Fruit fly (Drosophila melanogaster) whole organism, wandering third instar larva: ENCODE results near the gene CG7300.

Experiments
- Abd-B ChIP-seq: fragments of >200 bp; optimal IDR thresholded peaks from 2 replicates; lab custom pipeline; 2017; ENCODE audit warnings: missing biosample characterization, missing genetic modification characterization
- CG32264 ChIP-seq: fragments of 200-800 bp; sonication (Bioruptor generic); optimal IDR thresholded peaks from 2 replicates; lab custom pipeline; 2016; ENCODE audit warnings: missing biosample characterization, missing genetic modification characterization
- CG9705 ChIP-seq: fragments of 200-800 bp; sonication (Bioruptor generic); optimal IDR thresholded peaks from 2 replicates; lab custom pipeline; 2018; ENCODE audit warnings: missing biosample characterization, mild to moderate bottlenecking, missing genetic modification characterization
- CrebA ChIP-seq: fragments of 200-800 bp; sonication (Bioruptor generic); optimal IDR thresholded peaks from 2 replicates; lab custom pipeline; 2016; ENCODE audit warnings: missing biosample characterization, mild to moderate bottlenecking, missing genetic modification characterization, borderline replicate concordance
- Dfd ChIP-seq: fragments of >200 bp; optimal IDR thresholded peaks from 2 replicates; lab custom pipeline; 2017; ENCODE audit warnings: missing biosample characterization, missing genetic modification characterization
- Dif ChIP-seq: fragments of 200-275, 200-300 bp; sonication (Bioruptor generic); optimal IDR thresholded peaks from 2 replicates; lab custom pipeline; 2018; ENCODE audit warnings: missing biosample characterization, missing genetic modification characterization; ENCODE audit not compliant: partially characterized antibody
- GATAd ChIP-seq: sonication (Bioruptor generic); optimal IDR thresholded peaks from 2 replicates; lab custom pipeline; 2016; ENCODE audit warnings: missing biosample characterization, missing genetic modification characterization
- HLH106 ChIP-seq: fragments of 200-800 bp; optimal IDR thresholded peaks from 3 replicates; lab custom pipeline; 2019; ENCODE audit warnings: missing biosample characterization, mild to moderate bottlenecking, missing genetic modification characterization, moderate library complexity
- Hnf4 ChIP-seq: fragments of 200-800 bp; sonication (Bioruptor generic); optimal IDR thresholded peaks from 2 replicates; lab custom pipeline; 2016; ENCODE audit warnings: missing biosample characterization, mild to moderate bottlenecking, missing genetic modification characterization
- Hr78 ChIP-seq: fragments of >200 bp; optimal IDR thresholded peaks from 2 replicates; lab custom pipeline; 2017; ENCODE audit warnings: missing biosample characterization, missing genetic modification characterization
- Hr83 ChIP-seq: fragments of 200-300 bp; sonication (Bioruptor generic); optimal IDR thresholded peaks from 2 replicates; lab custom pipeline; 2016; ENCODE audit warnings: missing biosample characterization, mild to moderate bottlenecking, missing genetic modification characterization, moderate library complexity; ENCODE audit not compliant: poor library complexity, severe bottlenecking
- Jra ChIP-seq: sonication (Bioruptor generic); optimal IDR thresholded peaks from 2 replicates; lab custom pipeline; 2016; ENCODE audit warnings: missing biosample characterization, missing genetic modification characterization
- Mio ChIP-seq: sonication (Bioruptor generic); optimal IDR thresholded peaks from 2 replicates; lab custom pipeline; 2016; ENCODE audit warnings: missing biosample characterization, missing genetic modification characterization
- Myc ChIP-seq: fragments of >200 bp; optimal IDR thresholded peaks from 2 replicates; lab custom pipeline; 2017
- N ChIP-seq: fragments of >200 bp; optimal IDR thresholded peaks from 2 replicates; lab custom pipeline; 2018; ENCODE audit warnings: missing biosample characterization, missing external identifiers, missing genetic modification characterization
- OdsH ChIP-seq: fragments of 200-800 bp; sonication (Bioruptor generic); optimal IDR thresholded peaks from 2 replicates; lab custom pipeline; 2016; ENCODE audit warnings: missing biosample characterization, mild to moderate bottlenecking, missing genetic modification characterization
- Sp1 ChIP-seq: fragments of 200-800 bp; sonication (Bioruptor generic); optimal IDR thresholded peaks from 3 replicates; lab custom pipeline; 2019; ENCODE audit warnings: missing biosample characterization, mild to moderate bottlenecking, missing genetic modification characterization, moderate library complexity
- Vsx2 ChIP-seq: fragments of 200-300, 225-300 bp; sonication (Bioruptor generic); optimal IDR thresholded peaks from 2 replicates; lab custom pipeline; 2018; ENCODE audit warnings: missing biosample characterization, missing genetic modification characterization; ENCODE audit not compliant: partially characterized antibody
- brk ChIP-seq: fragments of 200-800 bp; sonication (Bioruptor generic); optimal IDR thresholded peaks from 2 replicates; lab custom pipeline; 2016; ENCODE audit warnings: missing biosample characterization, mild to moderate bottlenecking, missing genetic modification characterization
- dmrt93B ChIP-seq: fragments of 200-800 bp; sonication (Bioruptor generic); optimal IDR thresholded peaks from 2 replicates; lab custom pipeline; 2018; ENCODE audit warnings: missing biosample characterization, mild to moderate bottlenecking, missing genetic modification characterization
- ey ChIP-seq: fragments of 200-800 bp; sonication (Bioruptor generic); optimal IDR thresholded peaks from 2 replicates; lab custom pipeline; 2016; ENCODE audit warnings: missing biosample characterization, missing genetic modification characterization
- foxo ChIP-seq, 2 experiments: fragments of 200-800 bp; sonication (Bioruptor generic); optimal IDR thresholded peaks; 2 replicates in 1 of 2; 3 replicates in 1 of 2; lab custom pipeline; 2016 to 2017; ENCODE audit warnings: missing biosample characterization in 2 of 2, missing genetic modification characterization in 2 of 2
- fru ChIP-seq: fragments of 200-800 bp; sonication (Bioruptor generic); optimal IDR thresholded peaks from 3 replicates; lab custom pipeline; 2016; ENCODE audit warnings: missing biosample characterization, mild to moderate bottlenecking, missing genetic modification characterization
- h ChIP-seq: fragments of 200-800 bp; sonication (Bioruptor generic); optimal IDR thresholded peaks from 3 replicates; lab custom pipeline; 2016; ENCODE audit warnings: missing biosample characterization, mild to moderate bottlenecking, missing genetic modification characterization
- jim ChIP-seq: fragments of 175-275, 200-325 bp; sonication (Bioruptor generic); optimal IDR thresholded peaks from 2 replicates; lab custom pipeline; 2016; ENCODE audit warnings: missing biosample characterization, mild to moderate bottlenecking, missing genetic modification characterization
- pan ChIP-seq: fragments of >200 bp; optimal IDR thresholded peaks from 2 replicates; lab custom pipeline; 2017
- sage ChIP-seq: fragments of 200-800 bp; sonication (Bioruptor generic); optimal IDR thresholded peaks from 2 replicates; lab custom pipeline; 2016; ENCODE audit warnings: missing biosample characterization, mild to moderate bottlenecking, missing genetic modification characterization
- sv ChIP-seq: fragments of 200-800 bp; sonication (Bioruptor generic); optimal IDR thresholded peaks from 3 replicates; lab custom pipeline; 2016; ENCODE audit warnings: missing biosample characterization, missing genetic modification characterization
- tai ChIP-seq: sonication (Bioruptor generic); optimal IDR thresholded peaks from 2 replicates; lab custom pipeline; 2016; ENCODE audit warnings: missing biosample characterization, missing genetic modification characterization
- woc ChIP-seq: sonication (Bioruptor generic); optimal IDR thresholded peaks from 2 replicates; lab custom pipeline; 2016; ENCODE audit warnings: missing biosample characterization, mild to moderate bottlenecking, missing genetic modification characterization

CG7300 gene

DNA sequence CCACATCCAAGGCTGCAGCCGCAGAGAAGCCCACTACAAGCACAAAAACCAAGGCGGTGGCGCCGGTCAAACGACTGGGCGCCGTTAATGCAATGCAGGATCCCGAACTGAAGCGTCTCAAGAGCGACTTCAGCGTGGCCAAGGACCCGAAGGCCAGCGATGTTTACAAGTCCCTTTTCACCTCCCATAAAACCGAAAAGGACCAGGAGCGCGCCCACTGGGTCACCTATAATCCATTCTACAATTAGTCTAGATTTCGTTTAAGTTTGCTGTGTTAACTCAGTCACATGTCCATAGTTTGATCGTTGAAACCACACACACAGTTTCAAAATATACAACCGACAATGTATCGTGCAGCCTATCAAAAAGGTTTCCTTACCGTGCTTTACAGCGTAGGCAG is 32.1 kb upstream of the CG7300 start, which contains the start of gene CG17118:
CG17118 (plus strand) TSS at position 301 of the 400 bp plus-strand sequence.
- TF ChIP-seq jim = no peak
- TF ChIP-seq brk (GFP tag; lab: Kevin White, UChicago) = no peak
- TF ChIP-seq sage (GFP tag; lab: Kevin White, UChicago) = no peak
- no peak for TF ChIP-seq Hnf4 (GFP tag; lab: Kevin White, UChicago)
- TF ChIP-seq Sp1 (GFP tag; lab: Kevin White, UChicago) = no peak
- TF ChIP-seq N (GFP tag; lab: Kevin White, UChicago) = no peak
- no peak for TF ChIP-seq foxo (GFP tag; optimal IDR thresholded peaks at IDR 0.05; lab: Kevin White, UChicago)
- TF ChIP-seq GATAd (GFP tag; lab: Kevin White, UChicago) = no peak
- no peak for TF ChIP-seq Hr78 (GFP tag; lab: Kevin White, UChicago)
- TF ChIP-seq Dif (GFP tag; lab: Kevin White, UChicago) = no peak
- no peak for TF ChIP-seq CG9705 (GFP tag; lab: Kevin White, UChicago)
- TF ChIP-seq Mio (GFP tag; lab: Kevin White, UChicago) = no peak
- no peak for TF ChIP-seq Vsx2 (GFP tag; lab: Kevin White, UChicago)
- no peak for TF ChIP-seq sv (GFP tag; lab: Kevin White, UChicago)
- TF ChIP-seq Jra (GFP tag; lab: Kevin White, UChicago) = no peak
- TF ChIP-seq woc (GFP tag; lab: Kevin White, UChicago) = no peak
- TF ChIP-seq ey (GFP tag; lab: Kevin White, UChicago) = no peak
- no peak for TF ChIP-seq Hr83 (GFP tag; lab: Kevin White, UChicago)
- TF ChIP-seq dmrt93B = no peak

DNA sequence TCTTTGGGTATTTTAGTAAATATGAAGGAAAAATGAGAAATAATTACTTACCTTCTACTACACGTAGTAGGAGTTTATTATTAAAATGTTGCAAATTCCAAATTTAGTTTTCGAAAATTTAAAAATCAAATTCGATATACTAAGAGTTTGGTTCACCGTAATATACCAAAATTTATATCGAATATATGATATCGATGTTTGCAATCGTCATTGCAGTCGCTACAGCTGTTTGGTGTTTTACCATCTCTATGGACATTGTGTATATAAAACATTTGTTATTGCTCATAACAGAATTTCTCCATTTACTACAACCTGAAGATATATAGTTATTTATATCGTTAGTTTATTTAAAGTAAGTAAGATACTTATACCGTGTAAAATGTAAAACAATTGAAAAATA is 30.9 kb upstream of the CG7300 start, which contains the start of gene CG6443:
CG6443 (plus strand) TSS at position 228 of the 400 bp plus-strand sequence.
- TF ChIP-seq sage (GFP tag; lab: Kevin White, UChicago) (peak; percentile 50), HLH106 (no peak)

DNA sequence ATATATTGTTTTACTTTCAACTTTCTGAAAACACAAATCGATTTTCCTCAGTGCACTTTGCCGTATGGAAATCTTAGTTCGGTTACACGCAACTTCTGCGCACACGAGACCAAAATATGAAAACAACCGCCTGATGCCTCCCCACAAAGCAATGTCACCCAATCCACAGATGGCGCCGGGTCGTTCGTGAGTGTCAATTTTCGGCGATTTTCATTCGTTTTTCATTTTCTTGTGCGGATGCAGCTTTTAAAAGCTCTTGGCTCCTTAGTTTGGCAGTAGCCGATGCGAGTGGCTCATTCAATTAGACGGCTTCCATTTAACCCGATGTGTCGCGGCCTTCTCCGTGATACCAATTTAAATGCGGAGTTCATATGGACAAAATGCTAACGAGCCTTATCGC is 26.1 kb upstream of the CG7300 start, which contains the start of gene CG6431:
CG6431 (plus strand) TSS at position 301 of the 400 bp plus-strand sequence.
- TF ChIP-seq Jra (GFP tag; lab: Kevin White, UChicago) (no peak), tai (GFP tag; lab: Kevin White, UChicago) (no peak), Abd-B (GFP tag; lab: Kevin White, UChicago) (no peak), Myc (lab: Kevin White, UChicago) (no peak), pan (no peak), CG32264 (GFP tag; lab: Kevin White, UChicago) (no peak), jim (no peak), OdsH (GFP tag; lab: Kevin White, UChicago) (no peak), CrebA (GFP tag; lab: Kevin White, UChicago) (no peak), sage (GFP tag; lab: Kevin White, UChicago) (no peak), ey (GFP tag; lab: Kevin White, UChicago) (no peak), CG9705 (GFP tag; lab: Kevin White, UChicago) (no peak), dmrt93B (no peak), Hnf4 (GFP tag; lab: Kevin White, UChicago) (no peak)

DNA sequence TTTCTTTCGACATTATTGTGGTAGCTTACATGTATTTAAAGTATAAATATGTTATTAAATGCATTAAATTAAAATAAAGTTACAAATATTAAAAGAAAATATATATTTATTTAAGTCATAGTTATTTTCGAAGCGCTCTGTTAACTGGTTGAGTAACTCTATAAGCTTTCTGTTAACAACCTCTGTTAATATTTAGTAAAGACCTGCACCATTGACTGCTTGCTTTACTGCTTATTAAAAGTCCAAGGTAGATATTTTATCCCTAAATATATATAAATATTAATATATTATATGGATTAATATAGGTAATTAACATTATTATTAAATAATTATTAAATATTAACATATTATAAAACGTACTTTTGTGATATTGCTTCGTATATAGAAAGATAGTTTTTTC is 23.7 kb upstream of the CG7300 start:
- TF ChIP-seq OdsH (GFP tag; lab: Kevin White, UChicago) (no peak), h (no peak)

DNA sequence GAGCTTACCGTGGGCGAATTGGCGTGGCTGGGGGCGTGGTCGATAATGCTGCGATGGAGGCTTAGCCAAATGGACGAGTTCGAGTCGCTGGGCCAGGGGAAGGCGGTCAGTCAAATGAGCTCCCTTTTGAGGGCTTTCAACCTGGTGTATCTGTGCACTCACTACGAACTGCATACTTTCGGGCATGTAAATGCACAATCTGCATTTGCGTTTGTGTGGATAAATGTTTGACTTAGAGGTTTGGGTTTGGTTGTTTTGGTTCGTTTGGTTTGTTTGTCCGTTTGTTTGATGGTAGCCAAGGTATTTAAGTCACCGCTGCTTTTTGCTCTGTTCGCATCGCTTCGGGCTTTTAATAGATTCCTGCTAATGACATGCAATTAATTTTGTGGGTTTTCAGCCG is 13.4 kb upstream of the CG7300 start:
- TF ChIP-seq Mio (GFP tag; lab: Kevin White, UChicago) = no peak
- no peak for TF ChIP-seq dmrt93B
- TF ChIP-seq, all 38 proteins: peak for 0

DNA sequence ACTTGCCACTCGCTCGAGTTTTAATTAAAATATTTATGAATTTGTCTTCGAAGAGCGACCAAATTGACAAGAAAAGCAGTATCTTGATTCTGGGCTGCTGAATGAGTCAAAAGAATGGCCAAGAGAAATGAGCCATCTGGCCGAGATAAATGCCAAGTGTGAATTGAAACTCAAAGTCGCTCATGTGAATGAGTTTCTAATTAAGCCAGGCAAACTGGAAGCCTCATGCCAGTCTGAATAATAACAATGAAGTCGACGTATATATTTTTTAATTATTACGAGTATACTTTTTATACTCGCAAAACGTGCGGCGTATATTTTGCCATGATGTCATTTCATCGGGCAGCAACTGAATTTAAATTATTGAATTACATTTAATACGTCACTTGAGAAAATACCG is 11.5 kb upstream of the CG7300 start, which contains the start of gene Lip2:
Lip2 (minus strand) TSS at position 101 of the 400 bp plus-strand sequence.
- TF ChIP-seq Jra (GFP tag; lab: Kevin White, UChicago) = no peak
- TF ChIP-seq Dfd (GFP tag; lab: Kevin White, UChicago) = no peak
- TF ChIP-seq ey (GFP tag; lab: Kevin White, UChicago) = no peak
- no peak for TF ChIP-seq fru (GFP tag; lab: Kevin White, UChicago)
- no peak for TF ChIP-seq Vsx2 (GFP tag; lab: Kevin White, UChicago)
